Fruit fly (Drosophila melanogaster): ENCODE results near the gene CG31975.

The CG31975 gene

dm6 chr2L:160581-161452 lies 20.0 kb upstream of the CG31975 start (continued):
- TF ChIP-seq btn (GFP tag; optimal IDR thresholded peaks at IDR 0.05) (no peak), CG10979 (tag; optimal IDR thresholded peaks at IDR 0.05) (peak; percentile 11), CG17829 (tag; optimal IDR thresholded peaks at IDR 0.05) (peak; percentile 43), Dip2 (GFP tag; IDR thresholded peaks at IDR 0.05) (no peak), jumu (GFP tag; optimal IDR thresholded peaks at IDR 0.05) (peak; percentile 10), B-H2 (GFP tag; optimal IDR thresholded peaks at IDR 0.05) (peak; percentile 95), Kr (GFP tag; optimal IDR thresholded peaks at IDR 0.05) (peak; percentile 99), wor (GFP tag; IDR thresholded peaks at IDR 0.05) (no peak), Meics (GFP tag; optimal IDR thresholded peaks at IDR 0.05) (peak; percentile 10), bcd (GFP tag; optimal IDR thresholded peaks at IDR 0.05) (peak; percentile 22), CG3163 (GFP tag; optimal IDR thresholded peaks at IDR 0.05) (peak; percentile 12), gcm2 (GFP tag; optimal IDR thresholded peaks at IDR 0.05) (peak; percentile 57), gcm (GFP tag; optimal IDR thresholded peaks at IDR 0.05) (peak; percentile 63), CG9215 (GFP tag; IDR thresholded peaks at IDR 0.05) (no peak), sug (tag; optimal IDR thresholded peaks at IDR 0.05) (peak; percentile 90), CG17568 (GFP tag; optimal IDR thresholded peaks at IDR 0.05) (peak; percentile 52), ftz-f1 (GFP tag; optimal IDR thresholded peaks at IDR 0.05) (peak; percentile 50), HmgZ (tag; optimal IDR thresholded peaks at IDR 0.05) (peak; percentile 78), sqz (GFP tag; optimal IDR thresholded peaks at IDR 0.05) (peak; percentile 100), B-H1 (GFP tag; IDR thresholded peaks at IDR 0.05) (no peak), tx (GFP tag; optimal IDR thresholded peaks at IDR 0.05) (no peak), CG17385 (GFP tag; optimal IDR thresholded peaks at IDR 0.05) (peak; percentile 37), Taf1 (GFP tag; IDR thresholded peaks at IDR 0.05) (no peak), insv (GFP tag; optimal IDR thresholded peaks at IDR 0.05) (peak in 1 of 2 experiments; percentile 27), vfl (GFP tag; optimal IDR thresholded peaks at IDR 0.05) (peak; percentile 58), CG15514 (GFP tag; optimal IDR thresholded peaks at IDR 0.05) (peak; percentile 36), Nf-YA (GFP tag; IDR thresholded peaks at IDR 0.05) (no peak), CG13424 (tag; optimal IDR thresholded peaks at IDR 0.05) (peak; percentile 5), pita (GFP tag; optimal IDR thresholded peaks at IDR 0.05) (no peak), CG34376 (GFP tag; optimal IDR thresholded peaks at IDR 0.05) (peak; percentile 75), CG12391 (tag; optimal IDR thresholded peaks at IDR 0.05) (peak; percentile 36), gsb-n (tag; optimal IDR thresholded peaks at IDR 0.05) (peak; percentile 5), kni (GFP tag; optimal IDR thresholded peaks at IDR 0.05) (peak; percentile 100), cad (GFP tag; optimal IDR thresholded peaks at IDR 0.05) (no peak), CG18476 (GFP tag; optimal IDR thresholded peaks at IDR 0.05) (peak; percentile 22), odd (GFP tag; optimal IDR thresholded peaks at IDR 0.05) (no peak), da (GFP tag; optimal IDR thresholded peaks at IDR 0.05) (peak; percentile 11), CG17912 (GFP tag; optimal IDR thresholded peaks at IDR 0.05) (peak; percentile 59), pfk (GFP tag; optimal IDR thresholded peaks at IDR 0.05) (peak; percentile 51), MESR4 (GFP tag; optimal IDR thresholded peaks at IDR 0.05) (no peak), CG4707 (GFP tag; optimal IDR thresholded peaks at IDR 0.05) (no peak), gem (tag; optimal IDR thresholded peaks at IDR 0.05) (peak; percentile 6), ato (GFP tag; IDR thresholded peaks at IDR 0.05; ENCODE audit: partially characterized antibody) (no peak), oc (tag; optimal IDR thresholded peaks at IDR 0.05) (peak; percentile 61), hth (optimal IDR thresholded peaks at IDR 0.05) (no peak), CG7987 (GFP tag; optimal IDR thresholded peaks at IDR 0.05) (peak; percentile 10), CG7745 (tag; optimal IDR thresholded peaks at IDR 0.05) (peak; percentile 30), Trl (optimal IDR thresholded peaks at IDR 0.05) (peak; percentile 63 to 85), Trl (GFP tag; optimal IDR thresholded peaks at IDR 0.05) (peak; percentile 12)
